Fruit fly (Drosophila melanogaster) whole organism, wandering third instar larva: ENCODE data around the gene PGRP-SB2.

Experiments
- Hr83 ChIP-seq: fragments of 200-300 bp; sonication (Bioruptor generic); optimal IDR thresholded peaks from 2 replicates; lab custom pipeline; 2016; ENCODE audit warnings: missing biosample characterization, mild to moderate bottlenecking, missing genetic modification characterization, moderate library complexity; ENCODE audit not compliant: poor library complexity, severe bottlenecking
- foxo ChIP-seq, 2 experiments: fragments of 200-800 bp; sonication (Bioruptor generic); optimal IDR thresholded peaks; 2 replicates in 1 of 2; 3 replicates in 1 of 2; lab custom pipeline; 2016 to 2017; ENCODE audit warnings: missing biosample characterization in 2 of 2, missing genetic modification characterization in 2 of 2
- fru ChIP-seq: fragments of 200-800 bp; sonication (Bioruptor generic); optimal IDR thresholded peaks from 3 replicates; lab custom pipeline; 2016; ENCODE audit warnings: missing biosample characterization, mild to moderate bottlenecking, missing genetic modification characterization
- h ChIP-seq: fragments of 200-800 bp; sonication (Bioruptor generic); optimal IDR thresholded peaks from 3 replicates; lab custom pipeline; 2016; ENCODE audit warnings: missing biosample characterization, mild to moderate bottlenecking, missing genetic modification characterization
- usp ChIP-seq: fragments of >200 bp; optimal IDR thresholded peaks from 2 replicates; lab custom pipeline; 2017; ENCODE audit warnings: missing biosample characterization, missing genetic modification characterization

DNA sequence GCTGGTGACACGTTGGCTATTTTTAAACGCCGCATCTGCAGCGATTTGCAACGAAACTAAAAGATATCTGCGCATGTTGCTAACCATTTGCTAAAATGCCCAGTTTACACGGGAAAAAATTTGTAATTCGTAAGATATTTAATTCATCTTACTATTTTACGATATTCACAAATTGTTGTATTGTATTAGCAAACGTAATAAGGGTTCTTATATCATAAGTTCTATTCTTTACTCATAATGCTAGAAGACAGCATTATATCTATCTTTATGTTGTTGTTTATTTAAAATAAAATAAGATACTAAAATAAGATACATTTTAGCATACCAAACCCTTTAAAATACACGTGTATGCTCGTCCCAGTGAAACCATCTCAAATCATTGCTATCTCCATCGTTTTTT, 33.1 kb downstream of the PGRP-SB2 start:
- TF ChIP-seq foxo (GFP tag; optimal IDR thresholded peaks at IDR 0.05; lab: Kevin White, UChicago) (no peak), usp (GFP tag; lab: Kevin White, UChicago) (no peak), Hr83 (no peak), h (GFP tag; lab: Kevin White, UChicago) (no peak), fru (GFP tag; lab: Kevin White, UChicago) (no peak)
